Worm (Caenorhabditis elegans) whole organism, L4 larva: ENCODE results near the gene slc-17.3.

ENCODE experiments used
- ceh-82 ChIP-seq: sonication (generic microtip); optimal IDR thresholded peaks from 2 replicates; lab custom pipeline; 2017; ENCODE audit warnings: missing biosample characterization, missing genetic modification characterization
- ces-1 ChIP-seq: fragments of 150-350 bp; sonication (generic microtip); optimal IDR thresholded peaks from 4 replicates; lab custom pipeline; 2014; ENCODE audit warnings: missing biosample characterization, missing genetic modification reagents, missing genetic modification characterization
- cey-2 ChIP-seq: sonication (generic microtip); optimal IDR thresholded peaks from 3 replicates; lab custom pipeline; 2017; ENCODE audit warnings: missing genetic modification characterization, mild to moderate bottlenecking, missing compliant biosample characterization, antibody characterized with exemption, borderline replicate concordance; ENCODE audit not compliant: insufficient read depth
- lin-13 ChIP-seq: fragments of 150-350 bp; optimal IDR thresholded peaks from 2 replicates; lab custom pipeline; 2014; ENCODE audit warnings: missing biosample characterization, missing genetic modification reagents, missing genetic modification characterization
- pha-4 ChIP-seq, 2 experiments: fragments of 150-350 bp in 1 of 2; fragments of 200-800 bp in 1 of 2; sonication (Bioruptor generic) in 1 of 2; IDR thresholded peaks in 1 of 2; optimal IDR thresholded peaks in 1 of 2; 2 replicates each; pipeline versions ENCODE4 v1.3.6 to Lab custom; 2014 to 2022; ENCODE audit warnings: missing genetic modification characterization in 2 of 2, missing genetic modification reagents in 2 of 2, missing biosample characterization in 1 of 2, missing compliant biosample characterization in 1 of 2
- unc-130 ChIP-seq: sonication (generic microtip); optimal IDR thresholded peaks from 2 replicates; lab custom pipeline; 2016; ENCODE audit warnings: missing genetic modification reagents, missing genetic modification characterization, missing compliant biosample characterization
- zip-2 ChIP-seq: fragments of 150-350 bp; optimal IDR thresholded peaks from 2 replicates; lab custom pipeline; 2014; ENCODE audit warnings: missing biosample characterization, missing genetic modification characterization

- TF ChIP-seq lin-13 (GFP tag; lab: Kevin White, UChicago) (no peak), ceh-82 (tag; lab: Kevin White, UChicago) (no peak), cey-2 (tag; lab: Kevin White, UChicago) (no peak), pha-4 (GFP tag; IDR thresholded peaks at IDR 0.05; lab: Robert Waterston, UW) (no peak), pha-4 (tag; optimal IDR thresholded peaks at IDR 0.05; lab: Kevin White, UChicago) (no peak), ces-1 (GFP tag; lab: Kevin White, UChicago) (no peak), unc-130 (GFP tag; lab: Kevin White, UChicago) (no peak), zip-2 (tag; lab: Kevin White, UChicago) (no peak)
Measured at ce11 chrIII:7909263-7909662, 44.2 kb upstream of the slc-17.3 start, which contains the start of gene ZK688.1.
